Fruit fly (Drosophila melanogaster): Measurements from ENCODE around the gene CG4009.
A peak's percentile ranks its signal among the peaks of the same experiment; 100 is the strongest.
"Not testable (repeated sequence)": the region's sequence is repeated elsewhere in the genome, so short reads cannot be mapped to it uniquely, and the experiment has no call there.

CG4009 gene

DNA sequence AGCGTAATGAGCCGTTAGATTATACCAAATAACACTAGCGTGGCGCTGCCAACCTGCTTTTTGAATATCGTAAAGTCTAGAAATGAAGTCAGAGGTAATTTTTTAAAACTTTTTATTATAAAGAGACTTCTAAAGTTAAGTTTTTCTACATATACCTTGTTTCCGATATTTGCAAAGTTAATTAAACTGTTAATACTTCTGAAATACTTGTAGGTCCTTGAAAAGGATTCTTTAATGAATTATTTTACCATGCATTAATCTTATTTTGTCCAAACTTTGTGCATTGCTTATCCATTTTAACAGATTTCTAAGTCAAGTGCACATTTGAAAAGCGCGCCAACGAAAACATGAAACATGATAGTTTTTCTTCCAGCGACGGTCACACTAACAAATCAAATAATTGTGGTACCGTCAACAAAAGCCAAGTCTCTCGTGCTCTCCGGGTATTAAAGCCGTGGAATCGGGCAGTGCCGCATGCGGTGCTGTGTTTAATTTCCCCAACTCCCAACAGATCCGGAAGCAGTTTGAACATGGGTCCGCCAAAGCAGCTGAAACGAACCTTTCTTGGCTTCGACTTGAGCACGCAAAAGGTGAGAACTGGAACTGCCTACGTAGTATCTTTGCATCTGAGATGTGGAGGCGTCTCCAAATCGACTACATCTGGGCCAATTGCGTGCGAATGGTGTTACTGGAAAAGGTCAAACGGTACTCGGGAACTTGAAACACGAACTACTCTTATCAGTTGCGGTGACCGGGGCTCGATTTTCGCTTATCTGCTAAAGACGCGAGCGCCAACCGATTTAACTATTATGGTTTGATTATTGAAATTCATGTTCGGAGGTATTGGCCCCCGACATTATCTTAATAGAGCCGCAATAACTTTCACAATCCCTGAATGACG lies 39.5 kb downstream of the CG4009 start, which contains the start of the genes EMC2A and CG3534 (continued):
- TF ChIP-seq Met (GFP tag; optimal IDR thresholded peaks at IDR 0.05): no peak
- no peak for TF ChIP-seq fd85E (GFP tag; optimal IDR thresholded peaks at IDR 0.05)
- no peak for TF ChIP-seq CG34406 (GFP tag; optimal IDR thresholded peaks at IDR 0.05)
- TF ChIP-seq Smox (GFP tag; optimal IDR thresholded peaks at IDR 0.05): no peak
- TF ChIP-seq CG1621 (tag; optimal IDR thresholded peaks at IDR 0.05): no peak
- TF ChIP-seq eg (GFP tag; IDR thresholded peaks at IDR 0.05): no peak; the same call in 2 of the 3 replicates
- TF ChIP-seq Sox15 (GFP tag; optimal IDR thresholded peaks at IDR 0.05): no peak
- no peak for TF ChIP-seq CG7368 (GFP tag; optimal IDR thresholded peaks at IDR 0.05)
- TF ChIP-seq dsx (GFP tag; optimal IDR thresholded peaks at IDR 0.05; ENCODE audit: poor library complexity, severe bottlenecking): peak; percentile 8
- no peak for TF ChIP-seq CG31627 (GFP tag; optimal IDR thresholded peaks at IDR 0.05)
- TF ChIP-seq Lpt (GFP tag; optimal IDR thresholded peaks at IDR 0.05): no peak
- TF ChIP-seq net (GFP tag; optimal IDR thresholded peaks at IDR 0.05): no peak
- no peak for TF ChIP-seq CG8632 (GFP tag; optimal IDR thresholded peaks at IDR 0.05)
- no peak for TF ChIP-seq Ets96B (tag; optimal IDR thresholded peaks at IDR 0.05)

DNA sequence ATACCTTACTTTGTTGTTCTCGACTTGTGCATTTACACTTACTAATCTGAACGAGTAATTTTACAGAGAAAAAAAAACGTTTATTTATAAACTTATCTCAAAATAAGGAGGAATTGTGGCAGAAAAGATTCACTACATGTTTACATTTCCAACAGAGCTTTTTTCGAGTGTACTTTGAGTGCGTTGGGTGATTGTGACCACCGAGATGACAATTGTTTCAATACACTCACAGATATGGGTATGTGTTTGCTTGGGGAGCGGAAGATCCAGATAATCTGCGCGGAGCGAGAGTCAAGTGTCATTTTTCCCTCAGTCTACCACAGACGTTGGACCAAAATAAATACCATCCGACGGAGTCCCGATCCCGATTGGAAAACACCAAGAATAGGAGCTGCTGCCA lies 43.1 kb downstream of the CG4009 start, which contains the start of gene CG31274:
TSS of gene CG31274 (plus strand) at position 301 of the 400 bp plus-strand sequence.
- TF ChIP-seq fd59A, Lpt, fkh (GFP tag; optimal IDR thresholded peaks at IDR 0.05): not testable (repeated sequence)

DNA sequence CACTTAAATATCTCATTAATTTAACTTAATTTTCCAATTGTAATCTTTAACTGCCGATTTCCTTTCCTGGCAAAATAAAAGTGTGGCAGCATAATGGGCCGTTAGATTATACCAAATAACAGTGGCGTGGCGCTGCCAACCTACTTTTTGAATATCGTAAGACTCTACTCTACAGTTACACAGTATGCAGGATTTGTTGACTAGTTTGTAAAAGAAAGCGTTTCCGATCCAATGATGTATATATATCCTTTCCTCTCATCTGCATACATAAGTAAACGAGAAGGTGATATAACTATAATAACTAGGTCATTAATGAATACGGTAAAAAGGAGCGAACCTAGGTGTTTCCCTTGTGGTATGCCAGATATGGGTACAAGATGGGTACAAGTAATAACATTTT lies 44.1 kb downstream of the CG4009 start, which contains the start of gene EMC2B:
TSS of gene EMC2B (minus strand) at position 98 of the 400 bp plus-strand sequence.
- TF ChIP-seq Eip93F (GFP tag; optimal IDR thresholded peaks at IDR 0.05) (no peak), fd85E (GFP tag; optimal IDR thresholded peaks at IDR 0.05) (no peak), CG31627 (GFP tag; optimal IDR thresholded peaks at IDR 0.05) (peak; percentile 52), pdm3 (GFP tag; optimal IDR thresholded peaks at IDR 0.05) (no peak), CG3032 (tag; optimal IDR thresholded peaks at IDR 0.05) (peak; percentile 47), Hr38 (GFP tag; optimal IDR thresholded peaks at IDR 0.05) (no peak), CG16779 (tag; optimal IDR thresholded peaks at IDR 0.05) (no peak), CG6276 (GFP tag; optimal IDR thresholded peaks at IDR 0.05) (no peak), dac (GFP tag; optimal IDR thresholded peaks at IDR 0.05) (no peak), CG9139 (GFP tag; optimal IDR thresholded peaks at IDR 0.05) (no peak), dsx (GFP tag; optimal IDR thresholded peaks at IDR 0.05; ENCODE audit: poor library complexity, severe bottlenecking) (no peak), CG1621 (tag; optimal IDR thresholded peaks at IDR 0.05) (peak; percentile 41), lz (GFP tag; optimal IDR thresholded peaks at IDR 0.05) (peak; percentile 63), Eip78C (GFP tag) (peak; percentile 54), Sox102F (GFP tag; optimal IDR thresholded peaks at IDR 0.05) (peak; percentile 47), Sox14 (GFP tag; optimal IDR thresholded peaks at IDR 0.05) (peak; percentile 46), Ets96B (tag; optimal IDR thresholded peaks at IDR 0.05) (no peak), acj6 (GFP tag; optimal IDR thresholded peaks at IDR 0.05) (peak; percentile 21), CG32006 (GFP tag; optimal IDR thresholded peaks at IDR 0.05) (no peak), CG6854 (GFP tag; optimal IDR thresholded peaks at IDR 0.05) (peak; percentile 8), CG8632 (GFP tag; optimal IDR thresholded peaks at IDR 0.05) (no peak), salr (GFP tag; optimal IDR thresholded peaks at IDR 0.05) (no peak), ss (GFP tag; optimal IDR thresholded peaks at IDR 0.05) (no peak), CG11762 (GFP tag; optimal IDR thresholded peaks at IDR 0.05; ENCODE audit: insufficient read depth) (no peak), spab (GFP tag; optimal IDR thresholded peaks at IDR 0.05) (no peak), fd59A (GFP tag; optimal IDR thresholded peaks at IDR 0.05) (no peak), Ets21C (GFP tag; optimal IDR thresholded peaks at IDR 0.05) (peak; percentile 63), CG6163 (GFP tag; IDR thresholded peaks at IDR 0.05) (no peak), CG15336 (GFP tag; IDR thresholded peaks at IDR 0.05) (no peak), Blimp-1 (GFP tag; optimal IDR thresholded peaks at IDR 0.05) (no peak), net (GFP tag; optimal IDR thresholded peaks at IDR 0.05) (no peak), CG8319 (GFP tag; optimal IDR thresholded peaks at IDR 0.05) (peak; percentile 24), esn (GFP tag; optimal IDR thresholded peaks at IDR 0.05) (peak; percentile 58), topi (GFP tag; optimal IDR thresholded peaks at IDR 0.05) (peak; percentile 51), cyc (GFP tag; optimal IDR thresholded peaks at IDR 0.05) (peak; percentile 36), CG3919 (GFP tag; optimal IDR thresholded peaks at IDR 0.05) (peak; percentile 52), CG10631 (GFP tag; optimal IDR thresholded peaks at IDR 0.05) (peak; percentile 33)
